Fruit fly (Drosophila melanogaster) ovary, adult (tissue): ENCODE measurements around the gene CG9536.

Experiments
- CG17801 ChIP-seq: fragments of 200-800 bp; optimal IDR thresholded peaks from 2 replicates; lab custom pipeline; 2019; ENCODE audit warnings: missing biosample characterization, mild to moderate bottlenecking, missing genetic modification characterization, moderate library complexity; ENCODE audit not compliant: partially characterized antibody

Gene CG9536

DNA sequence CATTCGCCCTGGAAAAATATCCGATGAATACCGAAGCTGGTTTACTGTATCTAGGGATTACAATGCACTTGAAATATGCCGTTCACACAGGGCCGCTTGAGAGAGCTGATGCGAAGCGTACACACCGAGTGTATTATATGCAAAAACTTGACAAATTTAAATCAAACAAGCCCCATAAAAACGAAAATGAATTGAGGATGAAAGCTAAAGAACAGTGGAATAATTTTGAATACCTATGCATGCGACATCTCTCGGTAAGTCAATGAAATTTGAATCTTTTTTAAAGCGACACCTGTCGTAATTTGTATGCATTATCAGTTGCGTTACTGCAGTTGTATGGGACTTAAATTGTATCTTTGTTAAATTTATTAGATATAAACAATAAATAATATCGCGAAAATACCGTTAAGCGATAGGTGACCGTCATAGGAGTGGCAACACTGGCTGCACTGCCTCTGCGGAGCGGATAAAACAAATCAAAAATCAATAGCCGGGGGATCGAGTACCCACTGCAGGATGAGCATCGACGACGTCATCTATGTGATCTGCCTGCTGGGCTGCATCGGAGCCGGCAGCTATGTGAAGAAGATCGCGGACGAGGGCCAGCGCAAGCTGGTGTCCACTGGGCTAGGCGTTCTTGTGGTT, 20.7 kb downstream of the CG9536 start, which contains the start of gene frj:
Gene frj (plus strand): TSS at position 98 of the 645 bp plus-strand sequence.
- TF ChIP-seq CG17801 (GFP tag; lab: Kevin White, UChicago) = no peak

DNA sequence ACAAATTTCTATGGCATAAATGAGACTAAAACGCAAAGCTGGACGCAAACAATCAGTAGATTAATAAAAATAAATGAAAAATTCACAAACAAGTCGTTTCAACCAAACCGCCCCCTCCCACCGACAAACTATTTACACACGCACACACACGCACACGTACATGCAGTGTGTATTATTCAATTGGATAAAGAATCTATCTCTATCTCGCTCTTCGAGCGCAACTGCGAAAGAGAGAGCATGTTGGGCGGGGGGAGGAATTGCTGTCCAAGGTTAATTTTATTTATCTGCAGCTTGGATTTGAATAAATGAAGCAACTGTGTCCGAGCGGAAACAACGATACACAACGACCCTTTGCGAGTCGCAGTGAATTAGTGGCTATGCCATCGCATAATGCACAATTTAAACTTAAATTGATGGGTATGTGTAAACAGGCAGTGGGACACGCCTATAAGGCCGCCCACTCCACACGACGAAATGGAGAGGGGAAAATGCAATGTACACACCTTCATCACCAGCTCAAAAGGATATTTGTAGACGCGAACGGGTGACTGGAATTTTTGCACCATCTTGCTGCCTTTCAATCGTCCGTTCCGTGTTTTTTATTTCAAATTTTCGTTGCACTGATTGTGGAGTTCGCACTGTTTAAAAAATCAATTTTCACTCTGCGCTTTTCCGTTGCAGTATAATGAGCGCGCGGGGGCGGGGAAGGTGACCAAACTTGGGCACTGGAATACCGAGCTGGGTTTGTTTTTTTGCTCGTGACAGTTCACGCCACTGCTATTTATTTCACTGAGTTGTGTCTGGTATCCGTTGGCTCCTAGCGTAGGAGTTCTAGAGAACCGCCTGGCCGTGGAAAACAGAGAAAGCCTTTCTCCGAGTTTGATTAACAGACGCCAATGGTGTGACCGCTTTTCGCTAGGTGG, 21.5 kb downstream of the CG9536 start, which contains the start of gene retm:
Gene retm (minus strand): TSS at position 898 of the 923 bp plus-strand sequence.
- TF ChIP-seq CG17801 (GFP tag; lab: Kevin White, UChicago) = no peak

DNA sequence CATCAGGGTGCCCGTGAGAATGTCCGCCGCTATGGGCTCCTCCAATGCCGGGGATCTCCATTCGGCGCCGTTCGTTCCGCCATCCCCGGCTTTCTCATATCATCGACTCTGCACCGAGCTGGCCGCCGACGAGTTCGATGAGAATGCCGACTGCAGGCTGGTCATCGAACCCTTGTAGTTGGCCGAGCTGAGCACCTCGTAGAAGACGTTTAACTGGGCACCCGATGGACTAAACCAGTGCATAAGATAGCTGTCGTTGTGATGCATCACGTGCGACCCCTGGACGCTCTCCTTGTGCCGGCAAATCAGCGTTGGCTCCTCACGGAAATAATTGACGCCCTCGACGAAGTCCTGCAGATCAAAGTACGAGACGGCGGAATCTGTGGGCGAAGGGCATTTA, 27.0 kb downstream of the CG9536 start:
- TF ChIP-seq CG17801 (GFP tag; lab: Kevin White, UChicago) = no peak

DNA sequence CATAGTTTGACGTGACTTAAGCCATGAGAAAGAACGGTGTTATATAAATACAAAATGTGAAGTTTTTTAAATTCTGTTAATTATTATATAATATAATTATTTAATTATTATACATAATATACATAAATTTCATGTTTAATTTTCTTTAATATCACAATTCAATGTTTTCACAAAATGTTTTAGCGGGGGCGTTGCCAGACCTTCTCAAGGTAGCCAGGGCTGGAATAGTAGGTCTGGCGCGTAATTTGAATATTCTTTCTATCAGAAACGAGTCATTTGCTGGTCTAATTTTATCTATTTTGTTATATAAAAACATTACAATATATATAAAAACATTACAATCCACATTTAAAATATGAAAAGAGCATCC, 28.5 kb downstream of the CG9536 start, which contains the start of gene Acox3:
Gene Acox3 (minus strand): TSS at position 70 of the 370 bp plus-strand sequence.
- no peak for TF ChIP-seq CG17801 (GFP tag; lab: Kevin White, UChicago)

DNA sequence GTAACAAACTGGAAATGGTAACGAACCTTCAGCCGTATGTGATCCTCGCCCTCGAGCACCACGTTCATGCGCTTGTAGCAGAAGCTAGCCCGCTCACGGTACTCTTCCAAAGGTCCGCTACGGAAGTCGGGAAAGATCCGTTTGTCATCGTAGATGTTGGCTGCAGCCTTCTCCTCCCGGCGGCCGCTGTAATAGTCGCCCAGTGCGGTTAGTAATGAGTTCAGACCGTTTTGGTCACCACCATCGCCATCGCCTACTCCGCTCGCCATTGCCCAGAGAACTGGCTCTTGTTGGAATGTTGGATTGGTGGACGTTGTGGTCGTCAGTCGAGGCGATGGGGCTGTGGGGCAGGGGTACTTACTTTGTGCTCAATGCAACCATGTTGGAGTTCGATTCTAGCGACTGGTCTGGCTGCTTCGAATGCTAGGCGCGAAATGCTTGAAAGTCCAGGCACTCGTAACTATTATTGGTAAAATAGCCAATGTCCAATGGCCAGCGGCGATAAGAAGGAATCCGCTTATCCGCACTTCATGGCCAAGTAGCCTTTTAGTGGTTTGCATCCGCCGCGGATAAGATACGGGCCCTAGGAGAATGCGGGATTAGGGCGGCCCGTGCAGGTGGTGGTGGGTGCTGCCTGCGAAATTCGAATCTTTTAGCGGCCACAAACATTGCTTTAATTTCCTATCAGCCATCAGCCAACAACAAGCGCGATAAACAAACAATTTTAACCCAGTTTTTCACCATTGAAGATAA, 29.0 kb downstream of the CG9536 start:
- no peak for TF ChIP-seq CG17801 (GFP tag; lab: Kevin White, UChicago)

DNA sequence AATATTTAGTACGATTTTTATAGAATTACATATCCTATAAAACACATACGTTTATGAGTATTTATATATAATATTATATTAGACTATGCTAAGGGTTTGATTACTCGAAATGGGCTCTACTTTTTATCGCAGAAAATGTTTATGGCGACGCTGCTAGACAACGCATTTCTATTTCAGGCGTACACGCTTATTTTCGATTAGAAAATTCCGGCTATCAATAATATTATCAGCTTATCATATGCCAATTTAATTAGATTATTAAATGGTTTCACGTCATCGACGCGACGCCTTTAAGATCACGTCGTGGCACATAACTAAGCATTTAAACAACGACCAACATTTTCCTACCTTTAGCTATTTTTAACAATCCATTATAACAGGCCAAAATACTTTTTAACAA, 50.4 kb downstream of the CG9536 start:
- no peak for TF ChIP-seq CG17801 (GFP tag; lab: Kevin White, UChicago)
